Worm (Caenorhabditis elegans): ENCODE data around the gene str-94.

str-94 gene

DNA sequence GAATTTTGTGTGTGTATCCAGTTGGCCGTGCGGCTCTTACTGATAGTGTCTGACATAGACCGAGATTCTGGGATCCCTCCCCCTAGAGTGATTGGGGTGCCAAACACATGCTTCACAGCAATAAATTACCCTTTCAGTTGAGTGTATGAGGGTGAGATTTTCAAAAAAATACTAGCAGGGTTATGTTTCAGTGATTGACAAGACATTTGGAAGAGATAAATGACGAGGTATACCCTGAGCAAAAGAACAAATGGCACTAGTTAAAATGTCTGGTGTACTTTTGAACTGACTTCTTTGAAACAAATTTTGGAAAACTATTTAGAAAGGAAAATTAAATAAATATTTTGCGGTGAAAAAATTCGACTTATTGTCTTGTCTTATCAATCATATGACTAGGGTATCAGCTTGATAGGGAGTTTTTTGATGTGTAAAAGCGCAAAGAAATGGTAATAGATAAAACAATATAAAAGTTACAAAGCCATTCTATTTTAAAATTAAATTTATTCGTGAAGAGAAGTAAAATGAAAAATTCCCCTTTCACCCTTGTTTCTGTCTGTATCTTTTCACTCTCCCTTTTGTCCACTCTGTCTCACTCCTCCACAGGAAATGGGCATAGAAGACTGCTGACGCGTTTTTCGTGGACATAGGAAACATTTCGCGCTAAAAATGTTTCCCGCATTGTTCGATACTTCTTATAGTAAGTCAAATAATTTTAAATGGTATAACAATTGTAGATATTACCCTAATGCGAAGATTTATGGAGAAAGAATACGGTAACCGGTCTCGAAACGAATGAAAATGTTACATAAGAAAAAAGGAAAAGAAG, 5.7 kb downstream of the str-94 start, which contains the start of gene glo-4 (continued):
- TF ChIP-seq tra-1 (GFP tag; IDR thresholded peaks at IDR 0.05), result no peak
- no peak for TF ChIP-seq attf-4 (tag; optimal IDR thresholded peaks at IDR 0.05)
- no peak for TF ChIP-seq snpc-4 (tag; optimal IDR thresholded peaks at IDR 0.05)
- TF ChIP-seq unc-62 (GFP tag; optimal IDR thresholded peaks at IDR 0.05 in 1 of 2), result peak in 1 of 2 experiments; percentile 93
- no peak for TF ChIP-seq unc-62 (tag; optimal IDR thresholded peaks at IDR 0.05)
- TF ChIP-seq ama-1 (optimal IDR thresholded peaks at IDR 0.05), result no peak
- TF ChIP-seq zfp-3 (GFP tag; conservative IDR thresholded peaks at IDR 0.05), result no peak
- TF ChIP-seq ZK337.2 (GFP tag; IDR thresholded peaks at IDR 0.05), result no peak
- no peak for TF ChIP-seq nhr-25 (tag; optimal IDR thresholded peaks at IDR 0.05; ENCODE audit: borderline replicate concordance, insufficient read depth)
- no peak for TF ChIP-seq ZK546.5 (tag; optimal IDR thresholded peaks at IDR 0.05)
- no peak for TF ChIP-seq Y5F2A.4 (GFP tag; optimal IDR thresholded peaks at IDR 0.05)
- no peak for TF ChIP-seq F10B5.3 (tag; optimal IDR thresholded peaks at IDR 0.05)
- TF ChIP-seq fos-1 (tag; optimal IDR thresholded peaks at IDR 0.05), result no peak
- 0 out of 2 replicates have a peak, but pooled peaks have one; percentile 50 for TF ChIP-seq ctbp-1 (GFP tag; IDR thresholded peaks at IDR 0.05)
- TF ChIP-seq nhr-77 (tag; optimal IDR thresholded peaks at IDR 0.05), result peak; percentile 23
- peak; percentile 52 for TF ChIP-seq nhr-48 (tag; optimal IDR thresholded peaks at IDR 0.05)
- TF ChIP-seq dve-1 (tag; optimal IDR thresholded peaks at IDR 0.05; ENCODE audit: insufficient read depth), result peak; percentile 76
- TF ChIP-seq lin-15B (tag; optimal IDR thresholded peaks at IDR 0.05), result no peak
- no peak for TF ChIP-seq lin-38 (GFP tag; IDR thresholded peaks at IDR 0.05)
- no peak for TF ChIP-seq saeg-2 (GFP tag; IDR thresholded peaks at IDR 0.05)
- no peak for TF ChIP-seq zip-2 (tag; optimal IDR thresholded peaks at IDR 0.05)
- TF ChIP-seq madf-5 (GFP tag; IDR thresholded peaks at IDR 0.05), result no peak
- no peak for TF ChIP-seq dmd-8 (GFP tag; IDR thresholded peaks at IDR 0.05)
- TF ChIP-seq F37D6.2 (tag; optimal IDR thresholded peaks at IDR 0.05), result peak; percentile 55
- no peak for TF ChIP-seq tag-97 (GFP tag; IDR thresholded peaks at IDR 0.05)
- no peak for TF ChIP-seq unc-39 (tag; optimal IDR thresholded peaks at IDR 0.05)
- TF ChIP-seq duxl-1 (tag; optimal IDR thresholded peaks at IDR 0.05; ENCODE audit: poor library complexity), result peak; percentile 15
- TF ChIP-seq arid-1 (GFP tag; conservative IDR thresholded peaks at IDR 0.05), result no peak
- TF ChIP-seq dmd-6 (GFP tag; IDR thresholded peaks at IDR 0.05), result peak; percentile 49
- no peak for TF ChIP-seq nhr-42 (GFP tag; IDR thresholded peaks at IDR 0.05)
- TF ChIP-seq vab-7 (GFP tag; IDR thresholded peaks at IDR 0.05), result no peak
- TF ChIP-seq Y105C5A.15 (GFP tag; IDR thresholded peaks at IDR 0.05), result no peak
- peak; percentile 40 for TF ChIP-seq nhr-11 (tag; optimal IDR thresholded peaks at IDR 0.05)
- peak; percentile 85 for TF ChIP-seq mep-1 (tag; optimal IDR thresholded peaks at IDR 0.05)
- no peak for TF ChIP-seq mdt-29 (GFP tag; IDR thresholded peaks at IDR 0.05)
- no peak for TF ChIP-seq ceh-28 (tag; optimal IDR thresholded peaks at IDR 0.05)
- TF ChIP-seq T26A8.4 (GFP tag; IDR thresholded peaks at IDR 0.05), result no peak
- no peak for TF ChIP-seq nhr-10 (tag; optimal IDR thresholded peaks at IDR 0.05)
- TF ChIP-seq skn-1 (tag; optimal IDR thresholded peaks at IDR 0.05), result no peak

DNA sequence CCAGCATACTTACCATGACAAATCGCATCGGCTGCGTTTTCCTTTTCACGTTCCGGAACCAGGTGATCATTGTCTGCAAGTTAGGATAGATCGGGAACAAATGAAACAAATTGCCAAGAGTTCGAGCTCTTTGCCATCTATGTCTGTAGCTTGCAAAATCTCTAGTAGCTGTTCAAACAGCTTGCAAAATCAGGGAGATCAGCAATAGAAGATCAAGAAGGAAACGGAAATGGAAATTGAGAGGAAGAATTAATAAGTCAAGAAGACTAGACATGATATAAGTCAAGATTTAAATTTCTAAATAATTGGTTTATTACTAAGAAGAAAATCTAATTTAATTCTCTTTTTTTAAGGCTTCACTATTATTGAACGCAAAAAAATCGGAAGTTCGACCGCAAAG, 16.8 kb downstream of the str-94 start, which contains the start of gene F07C3.3:
Gene F07C3.3 (minus strand): TSS at position 101 of the 400 bp plus-strand sequence.
- TF ChIP-seq dmd-6 (GFP tag; IDR thresholded peaks at IDR 0.05), result no peak
- TF ChIP-seq vab-7 (GFP tag; IDR thresholded peaks at IDR 0.05), result no peak
- no peak for TF ChIP-seq jun-1 (tag; optimal IDR thresholded peaks at IDR 0.05)
- no peak for TF ChIP-seq hmg-1.1 (GFP tag; IDR thresholded peaks at IDR 0.05)
